Worm (Caenorhabditis elegans): ENCODE measurements around the gene gst-34.

DNA sequence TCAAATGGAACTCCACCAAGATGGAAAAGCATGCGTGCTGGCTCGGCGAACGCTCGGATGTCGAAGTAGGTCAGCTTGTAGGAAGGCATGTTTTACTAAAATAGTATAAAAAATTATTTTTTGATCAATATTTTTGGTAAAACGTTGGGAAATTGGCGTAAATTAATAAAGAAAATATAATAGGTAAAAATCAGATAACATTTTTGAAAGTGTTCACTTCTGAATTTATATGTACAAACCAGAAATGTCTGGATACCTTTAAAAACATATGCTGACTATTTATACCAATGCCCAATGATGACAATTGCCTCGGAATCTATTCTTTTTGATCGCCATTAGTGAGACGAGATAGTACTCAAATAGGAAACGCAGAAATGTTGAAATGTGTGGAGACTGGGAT, 2.2 kb upstream of the gst-34 start, which contains the start of gene gst-35:
- no peak for TF ChIP-seq ama-1 (optimal IDR thresholded peaks at IDR 0.05)
- no peak for TF ChIP-seq tbx-37 (GFP tag; conservative IDR thresholded peaks at IDR 0.05)
- no peak for TF ChIP-seq tra-4 (tag; optimal IDR thresholded peaks at IDR 0.05)
- TF ChIP-seq hnd-1 (tag; optimal IDR thresholded peaks at IDR 0.05), result no peak
- TF ChIP-seq hmg-4 (GFP tag; optimal IDR thresholded peaks at IDR 0.05), result no peak
- no peak for TF ChIP-seq ceh-36 (tag; optimal IDR thresholded peaks at IDR 0.05)
- TF ChIP-seq flt-1 (GFP tag; IDR thresholded peaks at IDR 0.05), result no peak
- no peak for TF ChIP-seq hmbx-1 (tag; optimal IDR thresholded peaks at IDR 0.05)
- no peak for TF ChIP-seq B0310.2 (tag; optimal IDR thresholded peaks at IDR 0.05)
